Worm (Caenorhabditis elegans) whole organism, L1 larva: ENCODE data around the gene rol-8.

Experiments used
- ama-1 ChIP-seq: fragments of 150-350 bp; optimal IDR thresholded peaks from 2 replicates; lab custom pipeline; 2014
- ceh-82 ChIP-seq, 3 experiments: fragments of 150-350 bp in 1 of 3; sonication (generic microtip) in 2 of 3; optimal IDR thresholded peaks; 2 replicates each; lab custom pipeline; 2014 to 2017; ENCODE audit warnings: missing biosample characterization in 3 of 3, missing genetic modification characterization in 3 of 3
- ceh-88 ChIP-seq: fragments of 200-800 bp; sonication (Bioruptor generic); IDR thresholded peaks from 2 replicates; pipeline ENCODE4 v1.3.6; 2022; ENCODE audit warnings: missing genetic modification characterization, missing compliant biosample characterization
- egl-27 ChIP-seq, 2 experiments: fragments of 150-350 bp in 1 of 2; sonication (generic microtip); optimal IDR thresholded peaks; 3 replicates each; lab custom pipeline; 2017 to 2018; ENCODE audit warnings: missing biosample characterization in 2 of 2, missing genetic modification characterization in 2 of 2, missing genetic modification reagents in 2 of 2
- elt-2 ChIP-seq: sonication (generic microtip); optimal IDR thresholded peaks from 2 replicates; lab custom pipeline; 2016; ENCODE audit warnings: missing genetic modification characterization, mild to moderate bottlenecking, inconsistent platforms, missing compliant biosample characterization, missing genetic modification reagents
- nhr-12 ChIP-seq: sonication (generic microtip); optimal IDR thresholded peaks from 2 replicates; lab custom pipeline; 2017; ENCODE audit warnings: missing biosample characterization, missing genetic modification characterization
- nhr-28 ChIP-seq: fragments of 150-350 bp; optimal IDR thresholded peaks from 2 replicates; lab custom pipeline; 2014; ENCODE audit warnings: missing biosample characterization, missing genetic modification characterization
- nhr-76 ChIP-seq: sonication (generic microtip); optimal IDR thresholded peaks from 2 replicates; lab custom pipeline; 2017; ENCODE audit warnings: missing biosample characterization, missing genetic modification characterization
- pqm-1 ChIP-seq: sonication (generic microtip); optimal IDR thresholded peaks from 3 replicates; lab custom pipeline; 2017; ENCODE audit warnings: missing biosample characterization, missing genetic modification characterization
- swsn-7 ChIP-seq: sonication (generic microtip); optimal IDR thresholded peaks from 2 replicates; lab custom pipeline; 2016; ENCODE audit warnings: missing genetic modification characterization, missing compliant biosample characterization
- unc-86 ChIP-seq: sonication (generic microtip); optimal IDR thresholded peaks from 2 replicates; lab custom pipeline; 2016; ENCODE audit warnings: missing genetic modification characterization, missing compliant biosample characterization

DNA sequence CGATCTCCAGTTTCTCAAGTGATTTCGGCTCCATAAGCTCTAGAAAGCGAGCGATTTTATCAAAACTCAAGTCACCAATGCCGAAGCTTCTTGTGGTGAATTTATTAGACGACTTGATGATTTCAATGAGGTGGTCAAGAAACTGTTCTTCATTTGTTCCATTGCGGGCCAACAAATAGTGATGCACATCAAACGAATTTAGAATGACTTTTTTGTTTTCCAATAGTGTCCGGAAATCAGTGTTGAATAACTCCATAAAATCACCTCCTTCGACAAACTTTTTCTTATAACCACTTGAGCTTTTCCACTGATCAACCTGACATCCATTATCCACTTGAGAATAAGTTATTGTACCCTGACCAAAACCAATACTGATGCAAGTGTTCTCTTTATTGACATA is 3.4 kb downstream of the rol-8 start:
- no peak for TF ChIP-seq nhr-28 (tag; lab: Kevin White, UChicago)
- no peak for TF ChIP-seq nhr-12 (tag; lab: Kevin White, UChicago)
- no peak for TF ChIP-seq unc-86 (tag; lab: Kevin White, UChicago)
- no peak for TF ChIP-seq ceh-88 (GFP tag; lab: Robert Waterston, UW)
- TF ChIP-seq elt-2 (tag; lab: Kevin White, UChicago) = no peak
- no peak for TF ChIP-seq pqm-1 (tag; lab: Kevin White, UChicago)
- TF ChIP-seq ama-1 (lab: Kevin White, UChicago) = no peak
- TF ChIP-seq ceh-82 (tag; optimal IDR thresholded peaks at IDR 0.05; lab: Kevin White, UChicago) = no peak
- TF ChIP-seq swsn-7 (tag; lab: Kevin White, UChicago) = no peak
- TF ChIP-seq nhr-76 (tag; lab: Kevin White, UChicago) = no peak
- TF ChIP-seq egl-27 (tag; optimal IDR thresholded peaks at IDR 0.05; lab: Kevin White, UChicago) = no peak
